Fruit fly (Drosophila melanogaster) whole organism, wandering third instar larva: ENCODE results near the gene CG15864.

ENCODE experiments used
- Abd-B ChIP-seq: fragments of >200 bp; optimal IDR thresholded peaks from 2 replicates; lab custom pipeline; 2017; ENCODE audit warnings: missing biosample characterization, missing genetic modification characterization
- CG32264 ChIP-seq: fragments of 200-800 bp; sonication (Bioruptor generic); optimal IDR thresholded peaks from 2 replicates; lab custom pipeline; 2016; ENCODE audit warnings: missing biosample characterization, missing genetic modification characterization
- CG9705 ChIP-seq: fragments of 200-800 bp; sonication (Bioruptor generic); optimal IDR thresholded peaks from 2 replicates; lab custom pipeline; 2018; ENCODE audit warnings: missing biosample characterization, mild to moderate bottlenecking, missing genetic modification characterization
- CrebA ChIP-seq: fragments of 200-800 bp; sonication (Bioruptor generic); optimal IDR thresholded peaks from 2 replicates; lab custom pipeline; 2016; ENCODE audit warnings: missing biosample characterization, mild to moderate bottlenecking, missing genetic modification characterization, borderline replicate concordance
- Dif ChIP-seq: fragments of 200-275, 200-300 bp; sonication (Bioruptor generic); optimal IDR thresholded peaks from 2 replicates; lab custom pipeline; 2018; ENCODE audit warnings: missing biosample characterization, missing genetic modification characterization; ENCODE audit not compliant: partially characterized antibody
- GATAd ChIP-seq: sonication (Bioruptor generic); optimal IDR thresholded peaks from 2 replicates; lab custom pipeline; 2016; ENCODE audit warnings: missing biosample characterization, missing genetic modification characterization
- HLH106 ChIP-seq: fragments of 200-800 bp; optimal IDR thresholded peaks from 3 replicates; lab custom pipeline; 2019; ENCODE audit warnings: missing biosample characterization, mild to moderate bottlenecking, missing genetic modification characterization, moderate library complexity
- Hnf4 ChIP-seq: fragments of 200-800 bp; sonication (Bioruptor generic); optimal IDR thresholded peaks from 2 replicates; lab custom pipeline; 2016; ENCODE audit warnings: missing biosample characterization, mild to moderate bottlenecking, missing genetic modification characterization
- Hr78 ChIP-seq: fragments of >200 bp; optimal IDR thresholded peaks from 2 replicates; lab custom pipeline; 2017; ENCODE audit warnings: missing biosample characterization, missing genetic modification characterization
- Jra ChIP-seq: sonication (Bioruptor generic); optimal IDR thresholded peaks from 2 replicates; lab custom pipeline; 2016; ENCODE audit warnings: missing biosample characterization, missing genetic modification characterization
- Mio ChIP-seq: sonication (Bioruptor generic); optimal IDR thresholded peaks from 2 replicates; lab custom pipeline; 2016; ENCODE audit warnings: missing biosample characterization, missing genetic modification characterization
- Myc ChIP-seq: fragments of >200 bp; optimal IDR thresholded peaks from 2 replicates; lab custom pipeline; 2017
- N ChIP-seq: fragments of >200 bp; optimal IDR thresholded peaks from 2 replicates; lab custom pipeline; 2018; ENCODE audit warnings: missing biosample characterization, missing external identifiers, missing genetic modification characterization
- OdsH ChIP-seq: fragments of 200-800 bp; sonication (Bioruptor generic); optimal IDR thresholded peaks from 2 replicates; lab custom pipeline; 2016; ENCODE audit warnings: missing biosample characterization, mild to moderate bottlenecking, missing genetic modification characterization
- Rel ChIP-seq, 2 experiments: fragments of 200-800 bp; sonication (Bioruptor generic) in 1 of 2; optimal IDR thresholded peaks; 2 replicates in 1 of 2; 3 replicates in 1 of 2; lab custom pipeline; 2016 to 2019; ENCODE audit warnings: mild to moderate bottlenecking in 2 of 2, missing biosample characterization in 2 of 2, missing genetic modification characterization in 2 of 2, moderate library complexity in 1 of 2
- Sp1 ChIP-seq: fragments of 200-800 bp; sonication (Bioruptor generic); optimal IDR thresholded peaks from 3 replicates; lab custom pipeline; 2019; ENCODE audit warnings: missing biosample characterization, mild to moderate bottlenecking, missing genetic modification characterization, moderate library complexity
- Vsx2 ChIP-seq: fragments of 200-300, 225-300 bp; sonication (Bioruptor generic); optimal IDR thresholded peaks from 2 replicates; lab custom pipeline; 2018; ENCODE audit warnings: missing biosample characterization, missing genetic modification characterization; ENCODE audit not compliant: partially characterized antibody
- br ChIP-seq: fragments of 200-800 bp; sonication (Bioruptor generic); optimal IDR thresholded peaks from 2 replicates; lab custom pipeline; 2016; ENCODE audit warnings: missing biosample characterization, missing genetic modification characterization
- brk ChIP-seq: fragments of 200-800 bp; sonication (Bioruptor generic); optimal IDR thresholded peaks from 2 replicates; lab custom pipeline; 2016; ENCODE audit warnings: missing biosample characterization, mild to moderate bottlenecking, missing genetic modification characterization
- dl ChIP-seq, 2 experiments: fragments of 175-275, 200-275 bp in 1 of 2; fragments of 200-275 bp in 1 of 2; sonication (Bioruptor generic); optimal IDR thresholded peaks; lab custom pipeline; 2018; ENCODE audit warnings: mild to moderate bottlenecking in 2 of 2, missing biosample characterization in 2 of 2, missing genetic modification characterization in 2 of 2, moderate library complexity in 2 of 2; ENCODE audit not compliant: partially characterized antibody in 2 of 2, insufficient read depth in 1 of 2
- dsf ChIP-seq: sonication (Bioruptor generic); optimal IDR thresholded peaks from 2 replicates; lab custom pipeline; 2016; ENCODE audit warnings: missing biosample characterization, missing genetic modification characterization, borderline replicate concordance
- ey ChIP-seq: fragments of 200-800 bp; sonication (Bioruptor generic); optimal IDR thresholded peaks from 2 replicates; lab custom pipeline; 2016; ENCODE audit warnings: missing biosample characterization, missing genetic modification characterization
- foxo ChIP-seq, 2 experiments: fragments of 200-800 bp; sonication (Bioruptor generic); optimal IDR thresholded peaks; 2 replicates in 1 of 2; 3 replicates in 1 of 2; lab custom pipeline; 2016 to 2017; ENCODE audit warnings: missing biosample characterization in 2 of 2, missing genetic modification characterization in 2 of 2
- fru ChIP-seq: fragments of 200-800 bp; sonication (Bioruptor generic); optimal IDR thresholded peaks from 3 replicates; lab custom pipeline; 2016; ENCODE audit warnings: missing biosample characterization, mild to moderate bottlenecking, missing genetic modification characterization
- h ChIP-seq: fragments of 200-800 bp; sonication (Bioruptor generic); optimal IDR thresholded peaks from 3 replicates; lab custom pipeline; 2016; ENCODE audit warnings: missing biosample characterization, mild to moderate bottlenecking, missing genetic modification characterization
- jim ChIP-seq: fragments of 175-275, 200-325 bp; sonication (Bioruptor generic); optimal IDR thresholded peaks from 2 replicates; lab custom pipeline; 2016; ENCODE audit warnings: missing biosample characterization, mild to moderate bottlenecking, missing genetic modification characterization
- lola ChIP-seq: fragments of >200 bp; optimal IDR thresholded peaks from 2 replicates; lab custom pipeline; 2017; ENCODE audit warnings: missing biosample characterization, missing genetic modification characterization
- psq ChIP-seq: fragments of 200-800 bp; sonication (Bioruptor generic); optimal IDR thresholded peaks from 3 replicates; lab custom pipeline; 2017; ENCODE audit warnings: missing biosample characterization, mild to moderate bottlenecking, missing genetic modification characterization, moderate library complexity
- rgr ChIP-seq: fragments of 200-800 bp; sonication (Bioruptor generic); optimal IDR thresholded peaks from 3 replicates; lab custom pipeline; 2016; ENCODE audit warnings: missing biosample characterization, mild to moderate bottlenecking, missing genetic modification characterization
- sage ChIP-seq: fragments of 200-800 bp; sonication (Bioruptor generic); optimal IDR thresholded peaks from 2 replicates; lab custom pipeline; 2016; ENCODE audit warnings: missing biosample characterization, mild to moderate bottlenecking, missing genetic modification characterization
- sv ChIP-seq: fragments of 200-800 bp; sonication (Bioruptor generic); optimal IDR thresholded peaks from 3 replicates; lab custom pipeline; 2016; ENCODE audit warnings: missing biosample characterization, missing genetic modification characterization
- tai ChIP-seq: sonication (Bioruptor generic); optimal IDR thresholded peaks from 2 replicates; lab custom pipeline; 2016; ENCODE audit warnings: missing biosample characterization, missing genetic modification characterization
- usp ChIP-seq: fragments of >200 bp; optimal IDR thresholded peaks from 2 replicates; lab custom pipeline; 2017; ENCODE audit warnings: missing biosample characterization, missing genetic modification characterization
- woc ChIP-seq: sonication (Bioruptor generic); optimal IDR thresholded peaks from 2 replicates; lab custom pipeline; 2016; ENCODE audit warnings: missing biosample characterization, mild to moderate bottlenecking, missing genetic modification characterization

CG15864 gene

dm6 chr3R:8240302-8240682, 7.9 kb upstream of the CG15864 start, which contains the start of gene Ada2b:
Ada2b (minus strand) TSS chr3R:8240515.
- TF ChIP-seq h (no peak), Mio (GFP tag; lab: Kevin White, UChicago) (no peak), Hnf4 (GFP tag; lab: Kevin White, UChicago) (no peak), dl (GFP tag; optimal IDR thresholded peaks at IDR 0.05; lab: Kevin White, UChicago; ENCODE audit: insufficient read depth in 1 of 2, partially characterized antibody in 2 of 2) (no peak), rgr (GFP tag; lab: Kevin White, UChicago) (no peak), fru (GFP tag; lab: Kevin White, UChicago) (peak; percentile 70), psq (GFP tag; lab: Kevin White, UChicago) (no peak), tai (GFP tag; lab: Kevin White, UChicago) (no peak), usp (GFP tag; lab: Kevin White, UChicago) (no peak), woc (peak; percentile 51), lola (GFP tag; lab: Kevin White, UChicago) (no peak), dsf (no peak), brk (GFP tag; lab: Kevin White, UChicago) (no peak), foxo (GFP tag; optimal IDR thresholded peaks at IDR 0.05; lab: Kevin White, UChicago) (no peak), CG9705 (GFP tag; lab: Kevin White, UChicago) (no peak), Myc (lab: Kevin White, UChicago) (peak; percentile 83), Jra (GFP tag; lab: Kevin White, UChicago) (no peak), Dif (GFP tag; lab: Kevin White, UChicago) (no peak), N (GFP tag; lab: Kevin White, UChicago) (no peak), GATAd (GFP tag; lab: Kevin White, UChicago) (no peak)

- TF ChIP-seq br (peak; percentile 73), dl (GFP tag; optimal IDR thresholded peaks at IDR 0.05; lab: Kevin White, UChicago; ENCODE audit: insufficient read depth in 1 of 2, partially characterized antibody in 2 of 2) (no peak), h (peak; percentile 89), CG32264 (GFP tag; lab: Kevin White, UChicago) (peak; percentile 40), rgr (GFP tag; lab: Kevin White, UChicago) (peak; percentile 83), Myc (lab: Kevin White, UChicago) (peak; percentile 36), lola (GFP tag; lab: Kevin White, UChicago) (no peak), Hnf4 (GFP tag; lab: Kevin White, UChicago) (peak; percentile 89), Rel (GFP tag; optimal IDR thresholded peaks at IDR 0.05; lab: Kevin White, UChicago) (peak; percentile 62), Rel (tag; optimal IDR thresholded peaks at IDR 0.05; lab: Kevin White, UChicago) (peak; percentile 87), Vsx2 (GFP tag; lab: Kevin White, UChicago) (no peak), tai (GFP tag; lab: Kevin White, UChicago) (no peak), HLH106 (tag; lab: Kevin White, UChicago) (peak; percentile 72), Sp1 (GFP tag; lab: Kevin White, UChicago) (peak; percentile 67), CrebA (GFP tag; lab: Kevin White, UChicago) (no peak), ey (GFP tag; lab: Kevin White, UChicago) (peak; percentile 67), woc (peak; percentile 70), OdsH (GFP tag; lab: Kevin White, UChicago) (peak; percentile 81), foxo (GFP tag; optimal IDR thresholded peaks at IDR 0.05; lab: Kevin White, UChicago) (peak; percentile 23 to 80), brk (GFP tag; lab: Kevin White, UChicago) (peak; percentile 93), sv (GFP tag; lab: Kevin White, UChicago) (peak; percentile 62), CG9705 (GFP tag; lab: Kevin White, UChicago) (peak; percentile 50), Jra (GFP tag; lab: Kevin White, UChicago) (peak; percentile 81), jim (GFP tag; lab: Kevin White, UChicago) (no peak), dsf (peak; percentile 71), sage (peak; percentile 83), Abd-B (GFP tag; lab: Kevin White, UChicago) (no peak), psq (GFP tag; lab: Kevin White, UChicago) (peak; percentile 81), Hr78 (GFP tag; lab: Kevin White, UChicago) (no peak), fru (GFP tag; lab: Kevin White, UChicago) (peak; percentile 70)
Observed at dm6 chr3R:8243720-8244119, 4.5 kb upstream of the CG15864 start, which contains the start of the genes CG9636, CG18749 and CG33722. CG9636 (minus strand) TSS chr3R:8243792. CG18749 (plus strand) TSS chr3R:8244055. CG33722 (plus strand) TSS chr3R:8244055.
